Worm (Caenorhabditis elegans): ENCODE measurements around the gene xpc-1.

DNA sequence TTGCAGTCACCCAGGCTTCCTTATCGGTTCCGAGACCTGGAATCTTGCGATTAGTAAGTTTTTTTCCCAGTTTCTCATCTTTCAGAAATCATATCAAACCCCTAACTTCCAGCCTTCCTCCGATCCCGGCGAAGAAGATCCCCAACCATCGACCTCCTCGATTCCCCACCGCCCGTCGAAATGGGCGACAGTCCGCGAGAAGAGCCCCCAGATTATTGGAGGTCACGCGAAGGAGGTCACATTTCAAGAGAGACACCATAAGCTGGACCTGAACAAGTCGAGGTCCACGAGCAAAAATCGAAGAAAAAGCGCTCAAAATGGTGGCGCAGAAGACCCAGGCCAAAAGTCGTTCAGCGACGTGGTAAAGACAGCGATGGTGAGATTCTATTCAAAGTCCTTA lies 44.6 kb downstream of the xpc-1 start:
- TF ChIP-seq ama-1 (optimal IDR thresholded peaks at IDR 0.05) (no peak), fkh-10 (GFP tag; optimal IDR thresholded peaks at IDR 0.05) (no peak), ceh-34 (tag; optimal IDR thresholded peaks at IDR 0.05) (no peak), nhr-11 (tag; optimal IDR thresholded peaks at IDR 0.05) (no peak), unc-55 (GFP tag; optimal IDR thresholded peaks at IDR 0.05) (no peak), ets-4 (tag; optimal IDR thresholded peaks at IDR 0.05) (no peak), tbx-7 (tag; optimal IDR thresholded peaks at IDR 0.05) (no peak), Y22D7AL.16 (tag; optimal IDR thresholded peaks at IDR 0.05) (no peak), zip-5 (tag; optimal IDR thresholded peaks at IDR 0.05) (no peak), tbx-2 (tag; optimal IDR thresholded peaks at IDR 0.05) (no peak), sdc-2 (tag; optimal IDR thresholded peaks at IDR 0.05) (no peak)

Data from whole organism, late embryonic.